Fruit fly (Drosophila melanogaster) whole organism, embryonic: ENCODE results near the gene jv.

Experiments used
- Ada2b ChIP-seq: fragments of 200-800 bp; sonication (Bioruptor generic); IDR thresholded peaks from 2 replicates; pipeline ENCODE4 v1.3.6; 2022; ENCODE audit warnings: missing biosample characterization, missing genetic modification characterization
- Blimp-1 ChIP-seq: fragments of 200-800 bp; sonication (Bioruptor generic); optimal IDR thresholded peaks from 3 replicates; lab custom pipeline; 2018; ENCODE audit warnings: missing biosample characterization, missing genetic modification characterization, mild to moderate bottlenecking, moderate library complexity, missing genetic modification reagents
- CG10959 ChIP-seq: fragments of 200-800 bp; sonication (Bioruptor generic); IDR thresholded peaks from 2 replicates; pipeline ENCODE4 v1.3.6; 2022; ENCODE audit warnings: missing biosample characterization, missing genetic modification characterization
- CG12155 ChIP-seq: fragments of 200-800 bp; sonication (Bioruptor generic); optimal IDR thresholded peaks from 3 replicates; lab custom pipeline; 2016; ENCODE audit warnings: missing biosample characterization, missing genetic modification characterization
- CG12659 ChIP-seq: fragments of 200-800 bp; sonication (Bioruptor generic); optimal IDR thresholded peaks from 3 replicates; lab custom pipeline; 2017; ENCODE audit warnings: mild to moderate bottlenecking, missing biosample characterization, missing genetic modification reagents, missing genetic modification characterization
- CG13775 ChIP-seq: fragments of 200-800 bp; sonication (Bioruptor generic); optimal IDR thresholded peaks from 3 replicates; lab custom pipeline; 2017; ENCODE audit warnings: missing biosample characterization, mild to moderate bottlenecking, missing genetic modification characterization
- CG13894 ChIP-seq: fragments of 200-800 bp; sonication (Bioruptor generic); optimal IDR thresholded peaks from 3 replicates; lab custom pipeline; 2018; ENCODE audit warnings: missing biosample characterization, mild to moderate bottlenecking, missing genetic modification characterization, moderate library complexity
- CG15479 ChIP-seq: fragments of 200-800 bp; sonication (Bioruptor generic); optimal IDR thresholded peaks from 3 replicates; lab custom pipeline; 2019; ENCODE audit warnings: missing biosample characterization, mild to moderate bottlenecking, missing genetic modification characterization, moderate library complexity
- CG16813 ChIP-seq: fragments of 200-800 bp; sonication (Bioruptor generic); IDR thresholded peaks from 3 replicates; pipeline ENCODE4 v1.3.6; 2022; ENCODE audit warnings: missing biosample characterization, missing genetic modification characterization; ENCODE audit not compliant: partially characterized antibody
- CG17568 ChIP-seq: fragments of 200-800 bp; sonication (Bioruptor generic); optimal IDR thresholded peaks from 2 replicates; lab custom pipeline; 2018; ENCODE audit warnings: missing biosample characterization, mild to moderate bottlenecking, missing genetic modification characterization, moderate library complexity
- CG31224 ChIP-seq: fragments of 200-800 bp; sonication (Bioruptor generic); IDR thresholded peaks from 2 replicates; pipeline ENCODE4 v1.3.6; 2022; ENCODE audit warnings: missing biosample characterization, missing genetic modification characterization
- CG32767 ChIP-seq: fragments of 200-800 bp; sonication (Bioruptor generic); IDR thresholded peaks from 2 replicates; pipeline ENCODE4 v1.3.6; 2022; ENCODE audit warnings: missing biosample characterization, missing genetic modification characterization
- CG42726 ChIP-seq: fragments of 200-800 bp; sonication (Bioruptor generic); IDR thresholded peaks from 2 replicates; pipeline ENCODE4 v1.3.6; 2022; ENCODE audit warnings: missing biosample characterization, missing genetic modification characterization; ENCODE audit not compliant: partially characterized antibody
- CG6683 ChIP-seq: fragments of 200-800 bp; sonication (Bioruptor generic); optimal IDR thresholded peaks from 2 replicates; lab custom pipeline; 2017; ENCODE audit warnings: missing biosample characterization, mild to moderate bottlenecking, missing genetic modification characterization, missing genetic modification reagents
- CG6854 ChIP-seq: fragments of 200-800 bp; sonication (Bioruptor generic); optimal IDR thresholded peaks from 3 replicates; lab custom pipeline; 2017; ENCODE audit warnings: missing biosample characterization, mild to moderate bottlenecking, missing genetic modification characterization
- CG9817 ChIP-seq: fragments of 200-800 bp; sonication (Bioruptor generic); optimal IDR thresholded peaks from 2 replicates; lab custom pipeline; 2018; ENCODE audit warnings: missing biosample characterization, mild to moderate bottlenecking, missing genetic modification characterization, moderate library complexity
- Dip3 ChIP-seq: fragments of 200-800 bp; sonication (Bioruptor generic); optimal IDR thresholded peaks from 3 replicates; lab custom pipeline; 2016; ENCODE audit warnings: missing biosample characterization, missing genetic modification characterization
- Dp ChIP-seq: fragments of 200-800 bp; sonication (Bioruptor generic); optimal IDR thresholded peaks from 2 replicates; lab custom pipeline; 2018; ENCODE audit warnings: missing biosample characterization, mild to moderate bottlenecking, missing genetic modification characterization, moderate library complexity
- Hand ChIP-seq: fragments of 200-800 bp; sonication (Bioruptor generic); optimal IDR thresholded peaks from 2 replicates; lab custom pipeline; 2017; ENCODE audit warnings: mild to moderate bottlenecking, missing biosample characterization, missing genetic modification reagents, missing genetic modification characterization
- Oaz ChIP-seq: fragments of 200-800 bp; sonication (Bioruptor generic); IDR thresholded peaks from 2 replicates; pipeline ENCODE4 v1.3.6; 2022; ENCODE audit warnings: missing biosample characterization, missing genetic modification characterization
- Opbp ChIP-seq: fragments of 200-800 bp; sonication (Bioruptor generic); IDR thresholded peaks from 3 replicates; pipeline ENCODE4 v1.3.6; 2022; ENCODE audit warnings: missing biosample characterization, missing genetic modification characterization; ENCODE audit not compliant: partially characterized antibody
- Scr ChIP-seq: fragments of 200-800 bp; sonication (Bioruptor generic); IDR thresholded peaks from 2 replicates; pipeline ENCODE4 v1.3.6; 2022; ENCODE audit warnings: missing biosample characterization, missing genetic modification characterization; ENCODE audit not compliant: partially characterized antibody
- Sox100B ChIP-seq: fragments of 200-800 bp; sonication (Bioruptor generic); optimal IDR thresholded peaks from 3 replicates; lab custom pipeline; 2018; ENCODE audit warnings: missing biosample characterization, mild to moderate bottlenecking, missing genetic modification characterization
- Sry-β ChIP-seq: fragments of 200-800 bp; sonication (Bioruptor generic); optimal IDR thresholded peaks from 2 replicates; lab custom pipeline; 2018; ENCODE audit warnings: missing biosample characterization, mild to moderate bottlenecking, missing genetic modification characterization, moderate library complexity
- abd-A ChIP-seq: fragments of 200-800 bp; sonication (Bioruptor generic); optimal IDR thresholded peaks from 3 replicates; lab custom pipeline; 2019; ENCODE audit warnings: missing biosample characterization, mild to moderate bottlenecking, missing genetic modification characterization, moderate library complexity
- ap ChIP-seq: fragments of 200-800 bp; sonication (Bioruptor generic); IDR thresholded peaks from 2 replicates; pipeline ENCODE4 v1.3.6; 2022; ENCODE audit warnings: missing biosample characterization, missing genetic modification characterization
- az2 ChIP-seq: fragments of 200-800 bp; sonication (Bioruptor generic); optimal IDR thresholded peaks from 3 replicates; lab custom pipeline; 2016; ENCODE audit warnings: missing biosample characterization, missing genetic modification characterization
- crp ChIP-seq, 2 experiments: fragments of 200-800 bp; sonication (Bioruptor generic); optimal IDR thresholded peaks; 2 replicates in 1 of 2; 3 replicates in 1 of 2; lab custom pipeline; 2017; ENCODE audit warnings: missing biosample characterization in 2 of 2, missing genetic modification characterization in 2 of 2, mild to moderate bottlenecking in 1 of 2, moderate library complexity in 1 of 2
- cwo ChIP-seq: fragments of 200-800 bp; sonication (Bioruptor generic); optimal IDR thresholded peaks from 3 replicates; lab custom pipeline; 2017; ENCODE audit warnings: missing biosample characterization, missing genetic modification characterization, mild to moderate bottlenecking, moderate library complexity, missing genetic modification reagents
- da ChIP-seq: fragments of 200-800 bp; sonication (Bioruptor generic); optimal IDR thresholded peaks from 2 replicates; lab custom pipeline; 2016; ENCODE audit warnings: missing biosample characterization, missing genetic modification characterization
- dan ChIP-seq: fragments of 200-800 bp; sonication (Bioruptor generic); IDR thresholded peaks from 2 replicates; pipeline ENCODE4 v1.3.6; 2022; ENCODE audit warnings: missing biosample characterization, missing genetic modification characterization
- fu2 ChIP-seq: fragments of 200-800 bp; sonication (Bioruptor generic); optimal IDR thresholded peaks from 2 replicates; lab custom pipeline; 2016; ENCODE audit warnings: missing biosample characterization, missing genetic modification characterization
- insv ChIP-seq, 2 experiments: fragments of 200-800 bp; sonication (Bioruptor generic); optimal IDR thresholded peaks; 3 replicates each; lab custom pipeline; 2016 to 2018; ENCODE audit warnings: missing biosample characterization in 2 of 2, missing genetic modification characterization in 2 of 2
- kay ChIP-seq: fragments of 200-800 bp; sonication (Bioruptor generic); optimal IDR thresholded peaks from 2 replicates; lab custom pipeline; 2016; ENCODE audit warnings: missing biosample characterization, missing genetic modification characterization
- ken ChIP-seq: fragments of 200-800 bp; sonication (Bioruptor generic); IDR thresholded peaks from 3 replicates; pipeline ENCODE4 v1.3.6; 2022; ENCODE audit warnings: missing biosample characterization, missing genetic modification characterization
- lab ChIP-seq: fragments of 200-800 bp; sonication (Bioruptor generic); optimal IDR thresholded peaks from 3 replicates; lab custom pipeline; 2017; ENCODE audit warnings: missing biosample characterization, missing genetic modification characterization, mild to moderate bottlenecking, moderate library complexity, missing genetic modification reagents
- luna ChIP-seq: fragments of 200-800 bp; sonication (Bioruptor generic); optimal IDR thresholded peaks from 2 replicates; lab custom pipeline; 2016; ENCODE audit warnings: missing biosample characterization, missing genetic modification characterization
- row ChIP-seq: fragments of 200-800 bp; sonication (Bioruptor generic); IDR thresholded peaks from 3 replicates; pipeline ENCODE4 v1.3.6; 2022; ENCODE audit warnings: missing biosample characterization, missing genetic modification characterization
- run ChIP-seq: fragments of 200-800 bp; sonication (Bioruptor generic); optimal IDR thresholded peaks from 3 replicates; lab custom pipeline; 2018; ENCODE audit warnings: missing biosample characterization, mild to moderate bottlenecking, missing genetic modification characterization
- scrt ChIP-seq: fragments of 200-800 bp; sonication (Bioruptor generic); optimal IDR thresholded peaks from 2 replicates; lab custom pipeline; 2018; ENCODE audit warnings: missing biosample characterization, mild to moderate bottlenecking, missing genetic modification characterization, moderate library complexity
- sens ChIP-seq: fragments of 200-800 bp; sonication (Bioruptor generic); peaks from one replicate; lab custom pipeline; 2016; ENCODE audit warnings: missing biosample characterization, missing genetic modification characterization
- sima ChIP-seq: fragments of 200-800 bp; sonication (Bioruptor generic); optimal IDR thresholded peaks from 2 replicates; lab custom pipeline; 2016; ENCODE audit warnings: missing biosample characterization, missing genetic modification characterization
- sqz ChIP-seq: fragments of 200-800 bp; sonication (Bioruptor generic); optimal IDR thresholded peaks from 3 replicates; lab custom pipeline; 2018; ENCODE audit warnings: missing biosample characterization, mild to moderate bottlenecking, missing genetic modification characterization
- yki ChIP-seq: fragments of >200 bp; optimal IDR thresholded peaks from 3 replicates; lab custom pipeline; 2018

jv gene

dm6 chr3L:6551816-6552371 lies 37.4 kb downstream of the jv start (continued):
- no peak for TF ChIP-seq CG17568 (GFP tag; lab: Kevin White, UChicago)
- TF ChIP-seq sens (GFP tag; lab: Kevin White, UChicago): no peak
- TF ChIP-seq Scr: no peak
- no peak for TF ChIP-seq CG13894 (tag; lab: Kevin White, UChicago)
- peak; percentile 6 for TF ChIP-seq sqz
- TF ChIP-seq CG12155 (GFP tag; lab: Kevin White, UChicago): no peak
- no peak for TF ChIP-seq insv (GFP tag; optimal IDR thresholded peaks at IDR 0.05; lab: Kevin White, UChicago)
- TF ChIP-seq Blimp-1 (GFP tag; lab: Kevin White, UChicago): peak; percentile 50
- no peak for TF ChIP-seq CG16813 (GFP tag; lab: Robert Waterston, UW)
- no peak for TF ChIP-seq CG15479
- no peak for TF ChIP-seq dan (GFP tag; lab: Robert Waterston, UW)
- TF ChIP-seq sima (GFP tag; lab: Kevin White, UChicago): no peak
- TF ChIP-seq Hand (GFP tag; lab: Kevin White, UChicago): no peak
- no peak for TF ChIP-seq fu2 (GFP tag; lab: Kevin White, UChicago)
- TF ChIP-seq da (GFP tag; lab: Kevin White, UChicago): no peak
- peak; percentile 29 for TF ChIP-seq CG6683 (GFP tag; lab: Kevin White, UChicago)
- no peak for TF ChIP-seq CG10959
- TF ChIP-seq Ada2b (GFP tag; lab: Robert Waterston, UW): peak; percentile 48; the same call in 1 of the 2 replicates
- 0 out of 2 replicates have a peak, but pooled peaks have one; percentile 18 for TF ChIP-seq ap (GFP tag; lab: Robert Waterston, UW)
- TF ChIP-seq cwo: peak; percentile 41
- TF ChIP-seq CG13775 (GFP tag; lab: Kevin White, UChicago): peak; percentile 28
- peak; percentile 63 for TF ChIP-seq run (tag; lab: Kevin White, UChicago)
- no peak; the same call in 1 of the 2 replicates for TF ChIP-seq CG31224 (GFP tag; lab: Robert Waterston, UW)
- 0 out of 2 replicates have a peak, but pooled peaks have one; percentile 47 for TF ChIP-seq CG32767 (GFP tag; lab: Robert Waterston, UW)
- no peak for TF ChIP-seq Dp (GFP tag; lab: Kevin White, UChicago)
- TF ChIP-seq Sox100B (GFP tag; lab: Kevin White, UChicago): peak; percentile 70
- peak; percentile 77 for TF ChIP-seq row (GFP tag; lab: Robert Waterston, UW)
- no peak for TF ChIP-seq Dip3 (GFP tag; lab: Kevin White, UChicago)
- no peak for TF ChIP-seq scrt (GFP tag; lab: Kevin White, UChicago)
- no peak for TF ChIP-seq kay (GFP tag; lab: Kevin White, UChicago)
- TF ChIP-seq CG42726 (GFP tag; lab: Robert Waterston, UW): no peak
- TF ChIP-seq CG12659 (GFP tag; lab: Kevin White, UChicago): peak; percentile 48
- TF ChIP-seq ken: peak; percentile 35; the same call in 1 of the 3 replicates
- no peak for TF ChIP-seq yki
- TF ChIP-seq CG6854 (GFP tag; lab: Kevin White, UChicago): peak; percentile 20
- TF ChIP-seq Sry-β (GFP tag; lab: Kevin White, UChicago): no peak
- peak; percentile 57 for TF ChIP-seq CG9817 (tag; lab: Kevin White, UChicago)
- no peak for TF ChIP-seq Oaz (GFP tag; lab: Robert Waterston, UW)
- TF ChIP-seq crp (GFP tag; optimal IDR thresholded peaks at IDR 0.05; lab: Kevin White, UChicago): no peak
- no peak for TF ChIP-seq abd-A (tag; lab: Kevin White, UChicago)
- no peak for TF ChIP-seq luna (GFP tag; lab: Kevin White, UChicago)
- peak; percentile 72 for TF ChIP-seq lab (GFP tag; lab: Kevin White, UChicago)
- TF ChIP-seq Opbp (GFP tag; lab: Robert Waterston, UW): no peak
- peak; percentile 48 for TF ChIP-seq az2
- TF ChIP-seq, all 482 proteins: peak for 189
